Fruit fly (Drosophila melanogaster) whole organism, embryonic: ENCODE measurements around the gene CG7530.

Experiments used
- Bteb2 ChIP-seq: fragments of 200-800 bp; sonication (Bioruptor generic); optimal IDR thresholded peaks from 2 replicates; lab custom pipeline; 2016; ENCODE audit warnings: missing biosample characterization, missing genetic modification characterization
- CG10209 ChIP-seq: fragments of 200-800 bp; sonication (Bioruptor generic); optimal IDR thresholded peaks from 3 replicates; lab custom pipeline; 2017; ENCODE audit warnings: missing biosample characterization, mild to moderate bottlenecking, missing genetic modification characterization, missing genetic modification reagents
- CG12659 ChIP-seq: fragments of 200-800 bp; sonication (Bioruptor generic); optimal IDR thresholded peaks from 3 replicates; lab custom pipeline; 2017; ENCODE audit warnings: mild to moderate bottlenecking, missing biosample characterization, missing genetic modification reagents, missing genetic modification characterization
- CG12769 ChIP-seq: fragments of 200-800 bp; sonication (Bioruptor generic); optimal IDR thresholded peaks from 2 replicates; lab custom pipeline; 2019; ENCODE audit warnings: missing biosample characterization, mild to moderate bottlenecking, missing genetic modification characterization, moderate library complexity
- CG12942 ChIP-seq: fragments of 200-800 bp; sonication (Bioruptor generic); optimal IDR thresholded peaks from 3 replicates; lab custom pipeline; 2016; ENCODE audit warnings: missing biosample characterization, missing genetic modification characterization
- CG15011 ChIP-seq: fragments of 200-800 bp; sonication (Bioruptor generic); optimal IDR thresholded peaks from 3 replicates; lab custom pipeline; 2018; ENCODE audit warnings: missing biosample characterization, mild to moderate bottlenecking, missing genetic modification characterization
- CG17829 ChIP-seq: fragments of 200-800 bp; optimal IDR thresholded peaks from 2 replicates; lab custom pipeline; 2019; ENCODE audit warnings: missing biosample characterization, mild to moderate bottlenecking, missing genetic modification characterization, moderate library complexity
- CG30020 ChIP-seq: fragments of 200-800 bp; optimal IDR thresholded peaks from 2 replicates; lab custom pipeline; 2019; ENCODE audit warnings: missing biosample characterization, mild to moderate bottlenecking, missing genetic modification characterization, moderate library complexity
- CG31224 ChIP-seq: fragments of 200-800 bp; sonication (Bioruptor generic); IDR thresholded peaks from 2 replicates; pipeline ENCODE4 v1.3.6; 2022; ENCODE audit warnings: missing biosample characterization, missing genetic modification characterization
- CG34224 ChIP-seq: fragments of 200-800 bp; sonication (Bioruptor generic); IDR thresholded peaks from 3 replicates; pipeline ENCODE4 v1.3.6; 2022; ENCODE audit warnings: missing biosample characterization, missing genetic modification characterization; ENCODE audit not compliant: partially characterized antibody
- CG4328 ChIP-seq: fragments of 200-800 bp; sonication (Bioruptor generic); optimal IDR thresholded peaks from 3 replicates; lab custom pipeline; 2017; ENCODE audit warnings: missing biosample characterization, missing genetic modification reagents, missing genetic modification characterization
- CG6765 ChIP-seq: fragments of 200-800 bp; sonication (Bioruptor generic); optimal IDR thresholded peaks from 3 replicates; lab custom pipeline; 2017; ENCODE audit warnings: missing biosample characterization, mild to moderate bottlenecking, missing genetic modification characterization
- CG9437 ChIP-seq: fragments of 200-800 bp; sonication (Bioruptor generic); optimal IDR thresholded peaks from 2 replicates; lab custom pipeline; 2018; ENCODE audit warnings: missing biosample characterization, mild to moderate bottlenecking, missing genetic modification characterization
- CG9932 ChIP-seq: fragments of 200-800 bp; sonication (Bioruptor generic); IDR thresholded peaks from 2 replicates; pipeline ENCODE4 v1.3.6; 2022; ENCODE audit warnings: missing biosample characterization, missing genetic modification characterization
- GATAe ChIP-seq: fragments of 200-800 bp; sonication (Bioruptor generic); conservative IDR thresholded peaks from 2 replicates; pipeline ENCODE4 v1.3.6; 2022; ENCODE audit warnings: missing biosample characterization, missing genetic modification characterization
- HLH4C ChIP-seq: fragments of 200-800 bp; sonication (Bioruptor generic); IDR thresholded peaks from 3 replicates; pipeline ENCODE4 v1.3.6; 2022; ENCODE audit warnings: missing biosample characterization, missing genetic modification characterization; ENCODE audit not compliant: partially characterized antibody
- Hsf ChIP-seq: fragments of 200-800 bp; sonication (Bioruptor generic); optimal IDR thresholded peaks from 3 replicates; lab custom pipeline; 2016; ENCODE audit warnings: missing biosample characterization, missing genetic modification characterization
- NfI ChIP-seq: fragments of 200-800 bp; sonication (Bioruptor generic); optimal IDR thresholded peaks from 3 replicates; lab custom pipeline; 2018; ENCODE audit warnings: missing biosample characterization, mild to moderate bottlenecking, missing genetic modification characterization, moderate library complexity
- PHDP ChIP-seq: fragments of 200-800 bp; sonication (Bioruptor generic); optimal IDR thresholded peaks from 3 replicates; lab custom pipeline; 2018; ENCODE audit warnings: missing biosample characterization, mild to moderate bottlenecking, missing genetic modification characterization, moderate library complexity
- Stat92E ChIP-seq, 3 experiments: fragments of >200 bp in 2 of 3; fragments of 200-800 bp in 1 of 3; sonication (Bioruptor generic) in 1 of 3; optimal IDR thresholded peaks; 2 replicates each; lab custom pipeline; 2017 to 2019; ENCODE audit warnings: missing biosample characterization in 3 of 3, missing genetic modification characterization in 3 of 3, mild to moderate bottlenecking in 1 of 3, moderate library complexity in 1 of 3
- cas ChIP-seq: fragments of 200-800 bp; sonication (Bioruptor generic); IDR thresholded peaks from 2 replicates; pipeline ENCODE4 v1.3.6; 2022; ENCODE audit warnings: missing biosample characterization, missing genetic modification characterization
- cwo ChIP-seq: fragments of 200-800 bp; sonication (Bioruptor generic); optimal IDR thresholded peaks from 3 replicates; lab custom pipeline; 2017; ENCODE audit warnings: missing biosample characterization, missing genetic modification characterization, mild to moderate bottlenecking, moderate library complexity, missing genetic modification reagents
- dysf ChIP-seq: fragments of 200-800 bp; sonication (Bioruptor generic); IDR thresholded peaks from 3 replicates; pipeline ENCODE4 v1.3.6; 2022; ENCODE audit warnings: missing biosample characterization, missing genetic modification characterization
- emc ChIP-seq: fragments of 200-800 bp; sonication (Bioruptor generic); optimal IDR thresholded peaks from 2 replicates; lab custom pipeline; 2016; ENCODE audit warnings: missing biosample characterization, missing genetic modification characterization
- grau ChIP-seq: fragments of 200-800 bp; optimal IDR thresholded peaks from 3 replicates; lab custom pipeline; 2019; ENCODE audit warnings: missing biosample characterization, mild to moderate bottlenecking, missing genetic modification characterization, moderate library complexity
- gsb ChIP-seq: fragments of 200-800 bp; sonication (Bioruptor generic); IDR thresholded peaks from 2 replicates; pipeline ENCODE4 v1.3.6; 2022; ENCODE audit warnings: missing biosample characterization, missing genetic modification characterization
- hbn ChIP-seq: fragments of 200-800 bp; sonication (Bioruptor generic); IDR thresholded peaks from 2 replicates; pipeline ENCODE4 v1.3.6; 2022; ENCODE audit warnings: missing biosample characterization, missing genetic modification characterization; ENCODE audit not compliant: partially characterized antibody
- hkb ChIP-seq, 2 experiments: fragments of 200-800 bp in 1 of 2; fragments of >200 bp in 1 of 2; sonication (Bioruptor generic) in 1 of 2; IDR thresholded peaks in 1 of 2; optimal IDR thresholded peaks in 1 of 2; 2 replicates each; pipeline versions ENCODE4 v1.3.6 to Lab custom; 2017 to 2022; ENCODE audit warnings: missing biosample characterization in 1 of 2, missing genetic modification characterization in 1 of 2
- ind ChIP-seq: fragments of 200-800 bp; sonication (Bioruptor generic); optimal IDR thresholded peaks from 3 replicates; lab custom pipeline; 2016; ENCODE audit warnings: missing biosample characterization, missing genetic modification characterization
- lola ChIP-seq, 3 experiments: fragments of >200 bp in 2 of 3; fragments of 200-800 bp in 1 of 3; sonication (Bioruptor generic) in 1 of 3; optimal IDR thresholded peaks; 2 replicates each; lab custom pipeline; 2017 to 2019; ENCODE audit warnings: missing biosample characterization in 3 of 3, missing genetic modification characterization in 3 of 3, mild to moderate bottlenecking in 1 of 3, moderate library complexity in 1 of 3
- org-1 ChIP-seq: fragments of 200-800 bp; sonication (Bioruptor generic); optimal IDR thresholded peaks from 2 replicates; lab custom pipeline; 2017; ENCODE audit warnings: missing biosample characterization, missing genetic modification characterization
- pan ChIP-seq, 4 experiments: fragments of >200 bp in 3 of 4; fragments of 200-800 bp in 1 of 4; sonication (Bioruptor generic) in 1 of 4; optimal IDR thresholded peaks in 3 of 4; IDR thresholded peaks in 1 of 4; 2 replicates each; pipeline versions ENCODE4 v1.3.6 to Lab custom; 2017 to 2022; ENCODE audit warnings: missing biosample characterization in 2 of 4, missing genetic modification characterization in 2 of 4, mixed read lengths in 1 of 4
- pum ChIP-seq: fragments of 200-800 bp; sonication (Bioruptor generic); optimal IDR thresholded peaks from 2 replicates; lab custom pipeline; 2016; ENCODE audit warnings: missing biosample characterization, missing genetic modification characterization
- run ChIP-seq: fragments of 200-800 bp; sonication (Bioruptor generic); optimal IDR thresholded peaks from 3 replicates; lab custom pipeline; 2018; ENCODE audit warnings: missing biosample characterization, mild to moderate bottlenecking, missing genetic modification characterization
- sim ChIP-seq: fragments of 200-800 bp; sonication (Bioruptor generic); IDR thresholded peaks from 2 replicates; pipeline ENCODE4 v1.3.6; 2022; ENCODE audit warnings: missing biosample characterization, missing genetic modification characterization
- so ChIP-seq: fragments of 200-800 bp; sonication (Bioruptor generic); IDR thresholded peaks from 3 replicates; pipeline ENCODE4 v1.3.6; 2022; ENCODE audit warnings: missing biosample characterization, missing genetic modification characterization
- tio ChIP-seq: fragments of 200-800 bp; sonication (Bioruptor generic); optimal IDR thresholded peaks from 2 replicates; lab custom pipeline; 2017; ENCODE audit warnings: missing biosample characterization, missing genetic modification characterization, inconsistent platforms
- unc-4 ChIP-seq: fragments of 200-800 bp; sonication (Bioruptor generic); IDR thresholded peaks from 2 replicates; pipeline ENCODE4 v1.3.6; 2022; ENCODE audit warnings: missing biosample characterization, missing genetic modification characterization; ENCODE audit not compliant: partially characterized antibody
- zen2 ChIP-seq: fragments of 200-800 bp; sonication (Bioruptor generic); IDR thresholded peaks from 3 replicates; pipeline ENCODE4 v1.3.6; 2022; ENCODE audit warnings: missing biosample characterization, missing genetic modification characterization; ENCODE audit not compliant: partially characterized antibody
- zfh1 ChIP-seq: fragments of 200-800 bp; sonication (Bioruptor generic); IDR thresholded peaks from 3 replicates; pipeline ENCODE4 v1.3.6; 2022; ENCODE audit warnings: missing biosample characterization, missing genetic modification characterization

CG7530 gene

DNA sequence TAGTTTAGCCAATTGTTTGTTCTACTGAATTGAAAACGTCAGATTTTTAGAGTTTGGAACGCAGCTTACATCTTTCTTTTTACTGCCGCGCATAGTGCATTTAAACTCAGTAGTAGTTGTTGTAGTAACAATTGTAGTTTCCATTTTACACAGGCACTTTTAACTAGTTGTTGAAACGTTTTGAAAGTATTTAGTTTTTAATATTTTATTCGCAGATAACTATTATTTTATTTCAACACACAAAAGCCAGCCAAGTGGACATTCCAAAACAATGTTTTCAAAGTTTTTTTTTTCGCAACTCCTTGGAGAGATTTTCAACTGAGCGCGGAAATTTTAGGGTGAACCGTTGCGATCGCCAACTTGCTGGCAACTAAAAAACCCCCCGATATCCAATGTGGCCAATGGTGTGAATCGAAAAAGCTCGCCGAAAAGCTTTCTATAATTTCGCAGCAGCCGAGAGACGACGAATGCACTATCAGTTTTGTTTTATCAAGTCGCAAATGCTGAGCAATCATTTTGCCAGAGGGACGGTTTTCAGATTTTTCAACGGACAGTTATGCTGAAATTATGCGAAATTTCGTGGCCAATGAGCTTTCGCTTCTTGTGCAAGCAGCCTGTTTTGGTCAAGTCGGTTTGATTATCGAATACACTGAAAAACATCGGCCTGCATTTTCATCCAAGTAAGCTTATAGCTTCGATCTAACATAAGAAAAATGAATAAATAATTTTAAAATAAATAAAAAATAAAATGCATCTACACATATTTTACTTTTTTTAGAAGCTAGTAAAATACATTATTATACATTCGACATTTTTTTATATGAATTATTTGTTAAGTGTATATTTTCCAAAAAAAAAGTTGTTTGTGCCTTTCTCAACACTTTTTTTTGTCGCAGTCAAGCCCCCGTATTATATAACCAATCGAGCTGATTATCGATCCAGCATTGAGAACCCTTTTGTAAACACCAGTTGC, 2.3 kb downstream of the CG7530 start (continued):
- no peak for TF ChIP-seq sim
- TF ChIP-seq grau (tag; lab: Kevin White, UChicago) = peak; percentile 70
- peak; percentile 50 for TF ChIP-seq cwo
- no peak for TF ChIP-seq zfh1 (GFP tag; lab: Robert Waterston, UW)
- no peak for TF ChIP-seq HLH4C (GFP tag; lab: Robert Waterston, UW)
- no peak for TF ChIP-seq unc-4 (GFP tag; lab: Robert Waterston, UW)
- TF ChIP-seq tio = peak; percentile 30
- peak; percentile 56 for TF ChIP-seq CG9932 (GFP tag; lab: Robert Waterston, UW)
- no peak for TF ChIP-seq Stat92E (GFP tag; optimal IDR thresholded peaks at IDR 0.05; lab: Kevin White, UChicago)
- no peak for TF ChIP-seq hkb (optimal IDR thresholded peaks at IDR 0.05; lab: Kevin White, UChicago)
- TF ChIP-seq hkb (GFP tag; IDR thresholded peaks at IDR 0.05; lab: Robert Waterston, UW) = peak; percentile 62
- TF ChIP-seq ind = peak; percentile 47
- TF ChIP-seq CG12659 (GFP tag; lab: Kevin White, UChicago) = peak; percentile 57
- TF ChIP-seq CG6765 (GFP tag; lab: Kevin White, UChicago) = peak; percentile 45
- peak in 1 of 3 experiments; percentile 1 for TF ChIP-seq lola (GFP tag; optimal IDR thresholded peaks at IDR 0.05; lab: Kevin White, UChicago)
- no peak for TF ChIP-seq CG31224
- no peak for TF ChIP-seq pan (optimal IDR thresholded peaks at IDR 0.05; lab: Kevin White, UChicago)
- peak in 1 of 2 experiments; percentile 77 for TF ChIP-seq pan (GFP tag; optimal IDR thresholded peaks at IDR 0.05 in 1 of 2, IDR thresholded peaks at IDR 0.05 in 1 of 2)
- TF ChIP-seq CG12942 = peak; percentile 50
- 0 out of 3 replicates have a peak, but pooled peaks have one; percentile 52 for TF ChIP-seq so
- TF ChIP-seq run (tag; lab: Kevin White, UChicago) = peak; percentile 45
- TF ChIP-seq PHDP (tag; lab: Kevin White, UChicago) = peak; percentile 66
- TF ChIP-seq CG15011 = peak; percentile 35
- TF ChIP-seq Bteb2 (GFP tag; lab: Kevin White, UChicago) = no peak
- TF ChIP-seq CG12769 (tag; lab: Kevin White, UChicago) = no peak
- no peak for TF ChIP-seq gsb
- no peak for TF ChIP-seq NfI (GFP tag; lab: Kevin White, UChicago)
- TF ChIP-seq CG17829 (tag; lab: Kevin White, UChicago) = peak; percentile 66
- TF ChIP-seq cas (GFP tag; lab: Robert Waterston, UW) = no peak
- TF ChIP-seq GATAe (GFP tag; lab: Robert Waterston, UW) = no peak
- no peak for TF ChIP-seq Hsf (GFP tag; lab: Kevin White, UChicago)
- TF ChIP-seq pum (GFP tag; lab: Kevin White, UChicago) = no peak
- TF ChIP-seq CG34224 (GFP tag; lab: Robert Waterston, UW) = no peak
- no peak for TF ChIP-seq emc
- TF ChIP-seq zen2 (GFP tag; lab: Robert Waterston, UW) = no peak
- TF ChIP-seq CG10209 (GFP tag; lab: Kevin White, UChicago) = peak; percentile 20
- peak; percentile 35; the same call in 1 of the 3 replicates for TF ChIP-seq dysf
- no peak for TF ChIP-seq CG4328
- TF ChIP-seq CG30020 (tag; lab: Kevin White, UChicago) = no peak
- TF ChIP-seq CG9437 (GFP tag; lab: Kevin White, UChicago) = peak; percentile 30
- TF ChIP-seq hbn = no peak
- TF ChIP-seq org-1 (GFP tag; lab: Kevin White, UChicago) = no peak
